Fruit fly (Drosophila melanogaster): ENCODE measurements around the gene msd5.

msd5 gene

dm6 chr3L:1307005-1307632 is 25.8 kb downstream of the msd5 start, which contains the start of the genes Ctr9 and Nt5a (continued):
- peak in 1 of 3 experiments; percentile 16 for TF ChIP-seq lola (GFP tag; optimal IDR thresholded peaks at IDR 0.05)
- no peak for TF ChIP-seq fru (optimal IDR thresholded peaks at IDR 0.05)
- no peak for TF ChIP-seq CG2199 (GFP tag; IDR thresholded peaks at IDR 0.05)
- TF ChIP-seq ac (GFP tag; optimal IDR thresholded peaks at IDR 0.05) = no peak
- TF ChIP-seq hth (optimal IDR thresholded peaks at IDR 0.05) = no peak
- peak; percentile 33 for TF ChIP-seq CG10654 (GFP tag; optimal IDR thresholded peaks at IDR 0.05)
- TF ChIP-seq Mrtf (GFP tag; IDR thresholded peaks at IDR 0.05) = no peak
- TF ChIP-seq Ets97D (GFP tag; optimal IDR thresholded peaks at IDR 0.05) = peak; percentile 86
- no peak for TF ChIP-seq CG11093 (GFP tag; IDR thresholded peaks at IDR 0.05)
- TF ChIP-seq CG32767 (GFP tag; IDR thresholded peaks at IDR 0.05) = 0 out of 2 replicates have a peak, but pooled peaks have one; percentile 36
- peak; percentile 61; the same call in 1 of the 2 replicates for TF ChIP-seq rib (GFP tag; IDR thresholded peaks at IDR 0.05)
- no peak for TF ChIP-seq sim (GFP tag; IDR thresholded peaks at IDR 0.05)
- no peak for TF ChIP-seq Max (GFP tag; optimal IDR thresholded peaks at IDR 0.05)
- TF ChIP-seq fd64A (GFP tag; optimal IDR thresholded peaks at IDR 0.05) = no peak
- TF ChIP-seq CG7963 (GFP tag; IDR thresholded peaks at IDR 0.05; ENCODE audit: partially characterized antibody) = peak; percentile 54; the same call in 2 of the 3 replicates
- TF ChIP-seq al (GFP tag; IDR thresholded peaks at IDR 0.05) = peak; percentile 32; the same call in 1 of the 2 replicates
- TF ChIP-seq CG2889 (GFP tag; IDR thresholded peaks at IDR 0.05) = peak; percentile 34; the same call in 1 of the 3 replicates
- TF ChIP-seq jumu (GFP tag; optimal IDR thresholded peaks at IDR 0.05) = peak; percentile 56
- no peak; the same call in 1 of the 2 replicates for TF ChIP-seq HLH3B (GFP tag; IDR thresholded peaks at IDR 0.05)
- no peak for TF ChIP-seq GATAe (GFP tag; conservative IDR thresholded peaks at IDR 0.05)
- peak; percentile 94 for TF ChIP-seq CG15514 (GFP tag; optimal IDR thresholded peaks at IDR 0.05)
- TF ChIP-seq CG12155 (GFP tag; optimal IDR thresholded peaks at IDR 0.05) = peak; percentile 52
- peak; percentile 45 for TF ChIP-seq Meics (GFP tag; optimal IDR thresholded peaks at IDR 0.05)
- 0 out of 2 replicates have a peak, but pooled peaks have one; percentile 28 for TF ChIP-seq H2.0 (GFP tag; IDR thresholded peaks at IDR 0.05)
- no peak for TF ChIP-seq CG5953 (GFP tag; IDR thresholded peaks at IDR 0.05)
- peak; percentile 85 for TF ChIP-seq row (GFP tag; IDR thresholded peaks at IDR 0.05)
- no peak for TF ChIP-seq Ravus (GFP tag; IDR thresholded peaks at IDR 0.05)
- no peak for TF ChIP-seq br (optimal IDR thresholded peaks at IDR 0.05)
- peak; percentile 87 for TF ChIP-seq CG13287 (GFP tag; IDR thresholded peaks at IDR 0.05; ENCODE audit: partially characterized antibody)
- TF ChIP-seq HmgZ (tag; optimal IDR thresholded peaks at IDR 0.05) = peak; percentile 88
- no peak; the same call in 1 of the 2 replicates for TF ChIP-seq lmd (GFP tag; IDR thresholded peaks at IDR 0.05)
- no peak for TF ChIP-seq CG3838 (GFP tag; optimal IDR thresholded peaks at IDR 0.05)
- no peak for TF ChIP-seq CG10565 (GFP tag; optimal IDR thresholded peaks at IDR 0.05)
- TF ChIP-seq CG7987 (GFP tag; optimal IDR thresholded peaks at IDR 0.05) = peak; percentile 42
- no peak for TF ChIP-seq prd (optimal IDR thresholded peaks at IDR 0.05)
- TF ChIP-seq prd (GFP tag; IDR thresholded peaks at IDR 0.05) = peak; percentile 45; the same call in 2 of the 3 replicates
- TF ChIP-seq E2f2 (GFP tag; IDR thresholded peaks at IDR 0.05) = peak; percentile 53
- TF ChIP-seq pum (GFP tag; optimal IDR thresholded peaks at IDR 0.05) = no peak
- TF ChIP-seq CG12391 (tag; optimal IDR thresholded peaks at IDR 0.05) = peak; percentile 61
- TF ChIP-seq CG33213 (GFP tag; optimal IDR thresholded peaks at IDR 0.05) = peak; percentile 43
- peak; percentile 41 for TF ChIP-seq Atf3 (GFP tag; optimal IDR thresholded peaks at IDR 0.05)
- peak; percentile 49 for TF ChIP-seq p53 (GFP tag; optimal IDR thresholded peaks at IDR 0.05)
- TF ChIP-seq Deaf1 (tag; optimal IDR thresholded peaks at IDR 0.05) = no peak
- no peak for TF ChIP-seq gsb-n (tag; optimal IDR thresholded peaks at IDR 0.05)
- peak; percentile 33 for TF ChIP-seq ftz-f1 (GFP tag; optimal IDR thresholded peaks at IDR 0.05)
- TF ChIP-seq eyg (GFP tag; optimal IDR thresholded peaks at IDR 0.05) = peak; percentile 26
- no peak for TF ChIP-seq CG10431 (GFP tag; optimal IDR thresholded peaks at IDR 0.05)
- no peak for TF ChIP-seq CTCF (GFP tag; optimal IDR thresholded peaks at IDR 0.05)
- no peak for TF ChIP-seq Sox100B (GFP tag; optimal IDR thresholded peaks at IDR 0.05)
- no peak for TF ChIP-seq tup (GFP tag; optimal IDR thresholded peaks at IDR 0.05)
- TF ChIP-seq B-H2 (GFP tag; optimal IDR thresholded peaks at IDR 0.05) = peak; percentile 87
- no peak for TF ChIP-seq CkIIα-i1 (GFP tag; IDR thresholded peaks at IDR 0.05)

All from whole organism, embryonic.